Worm (Caenorhabditis elegans) whole organism, L3 larva: Measurements from ENCODE around the gene R11D1.1.

Experiments
- R02D3.7 ChIP-seq: fragments of 150-350 bp; optimal IDR thresholded peaks from 2 replicates; lab custom pipeline; 2014; ENCODE audit warnings: missing biosample characterization, missing genetic modification characterization
- elt-1 ChIP-seq: fragments of 150-350 bp; optimal IDR thresholded peaks from 2 replicates; lab custom pipeline; 2014; ENCODE audit warnings: missing biosample characterization, missing genetic modification characterization
- lsy-12 ChIP-seq: sonication (generic microtip); optimal IDR thresholded peaks from 2 replicates; lab custom pipeline; 2016; ENCODE audit warnings: mild to moderate bottlenecking, missing genetic modification characterization, missing compliant biosample characterization
- nhr-76 ChIP-seq: fragments of 150-350 bp; sonication (generic microtip); optimal IDR thresholded peaks from 5 replicates; lab custom pipeline; 2014; ENCODE audit warnings: missing biosample characterization, missing genetic modification characterization
- snpc-4 ChIP-seq: fragments of 150-350 bp; optimal IDR thresholded peaks from 2 replicates; lab custom pipeline; 2014; ENCODE audit warnings: missing biosample characterization, missing genetic modification characterization
- tbx-2 ChIP-seq: sonication (generic microtip); optimal IDR thresholded peaks from 2 replicates; lab custom pipeline; 2016; ENCODE audit warnings: mild to moderate bottlenecking, missing genetic modification characterization, missing compliant biosample characterization
- zag-1 ChIP-seq: fragments of 150-350 bp; optimal IDR thresholded peaks from 2 replicates; lab custom pipeline; 2014; ENCODE audit warnings: missing biosample characterization, missing genetic modification characterization

DNA sequence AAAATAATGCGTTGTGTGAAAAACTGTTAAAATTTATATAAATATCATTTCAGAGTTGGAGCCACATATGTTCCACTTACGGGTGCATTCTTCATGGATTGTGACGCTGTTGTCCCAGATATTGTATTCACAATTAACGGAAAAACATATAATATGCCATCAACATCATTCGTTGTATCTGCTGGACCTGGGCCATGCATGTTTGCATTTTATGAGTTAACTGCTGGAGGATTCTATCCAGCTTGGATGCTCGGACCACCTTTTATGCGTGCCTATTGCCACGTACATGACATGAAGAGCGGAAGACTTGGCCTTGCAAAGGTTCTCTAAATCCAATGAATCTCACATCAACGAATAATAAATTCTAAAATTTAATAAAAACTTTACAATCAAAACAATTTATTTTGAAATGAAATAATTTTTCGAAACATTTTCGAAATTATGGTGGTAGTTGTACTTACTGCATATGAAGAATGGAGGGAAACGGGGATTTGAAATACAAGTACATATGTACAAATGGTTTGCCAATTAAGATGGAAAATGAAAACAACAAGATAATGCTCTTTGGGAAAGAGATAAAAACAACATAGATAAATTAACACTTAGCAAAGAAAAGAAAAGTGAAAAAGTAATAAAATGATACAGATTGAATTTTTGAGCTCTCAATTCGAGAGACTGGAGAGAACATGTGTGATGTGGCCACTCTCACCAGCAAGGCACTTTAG, 39.8 kb downstream of the R11D1.1 start:
- TF ChIP-seq nhr-76 (tag; lab: Kevin White, UChicago) (no peak), zag-1 (tag; lab: Kevin White, UChicago) (no peak), R02D3.7 (no peak), lsy-12 (tag; lab: Kevin White, UChicago) (no peak), tbx-2 (tag; lab: Kevin White, UChicago) (no peak), elt-1 (tag; lab: Kevin White, UChicago) (no peak), snpc-4 (tag; lab: Kevin White, UChicago) (no peak)
